Worm (Caenorhabditis elegans) whole organism, L3 larva: Measurements from ENCODE around the gene F26D2.13.

ENCODE experiments used
- ama-1 ChIP-seq: fragments of 150-350 bp; optimal IDR thresholded peaks from 2 replicates; lab custom pipeline; 2018
- egl-27 ChIP-seq: sonication (generic microtip); optimal IDR thresholded peaks from 4 replicates; lab custom pipeline; 2017; ENCODE audit warnings: missing biosample characterization, missing genetic modification reagents, missing genetic modification characterization
- elt-1 ChIP-seq: fragments of 150-350 bp; optimal IDR thresholded peaks from 2 replicates; lab custom pipeline; 2014; ENCODE audit warnings: missing biosample characterization, missing genetic modification characterization
- elt-3 ChIP-seq, 3 experiments: fragments of 150-350 bp in 1 of 3; sonication (generic microtip) in 2 of 3; optimal IDR thresholded peaks; 2 replicates in 2 of 3; 4 replicates in 1 of 3; lab custom pipeline; 2014 to 2017; ENCODE audit warnings: missing biosample characterization in 3 of 3, missing genetic modification characterization in 3 of 3
- lin-39 ChIP-seq: fragments of 150-350 bp; optimal IDR thresholded peaks from 2 replicates; lab custom pipeline; 2018; ENCODE audit warnings: missing biosample characterization, missing genetic modification reagents, missing genetic modification characterization
- nhr-28 ChIP-seq: fragments of 150-350 bp; optimal IDR thresholded peaks from 2 replicates; lab custom pipeline; 2014; ENCODE audit warnings: missing biosample characterization, missing genetic modification characterization
- pqm-1 ChIP-seq: fragments of 150-350 bp; optimal IDR thresholded peaks from 2 replicates; lab custom pipeline; 2017; ENCODE audit warnings: missing biosample characterization, missing genetic modification characterization, inconsistent platforms
- snpc-4 ChIP-seq: fragments of 150-350 bp; optimal IDR thresholded peaks from 2 replicates; lab custom pipeline; 2014; ENCODE audit warnings: missing biosample characterization, missing genetic modification characterization
- unc-39 ChIP-seq: sonication (generic microtip); optimal IDR thresholded peaks from 4 replicates; lab custom pipeline; 2017; ENCODE audit warnings: missing biosample characterization, missing genetic modification characterization
- ztf-4 ChIP-seq: fragments of 150-350 bp; optimal IDR thresholded peaks from 2 replicates; lab custom pipeline; 2014; ENCODE audit warnings: missing biosample characterization, missing genetic modification characterization

DNA sequence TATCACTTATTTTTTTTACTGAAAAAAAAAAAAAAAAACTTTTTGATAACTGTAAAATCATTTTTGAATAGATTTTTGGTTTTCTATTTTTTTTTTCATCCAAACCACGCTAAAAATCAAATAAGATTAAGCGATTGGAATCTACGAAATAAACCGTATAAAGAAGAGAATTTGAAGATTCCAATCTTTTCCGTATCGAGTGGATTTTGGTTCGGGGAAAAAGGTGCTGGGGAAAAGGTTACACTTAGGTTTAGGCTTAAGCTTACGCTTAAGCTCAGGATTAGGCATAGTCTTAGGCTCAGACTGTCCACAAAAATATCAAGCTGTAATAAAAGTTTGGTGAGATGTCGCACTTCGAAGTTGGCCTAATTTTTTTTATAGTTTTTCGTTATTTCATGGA lies 39.7 kb downstream of the F26D2.13 start, which contains the start of gene F13A7.12:
- TF ChIP-seq unc-39 (no peak), lin-39 (tag; lab: Kevin White, UChicago) (no peak), ama-1 (lab: Kevin White, UChicago) (no peak), elt-3 (tag; optimal IDR thresholded peaks at IDR 0.05; lab: Kevin White, UChicago) (no peak), ztf-4 (tag; lab: Kevin White, UChicago) (no peak), snpc-4 (tag; lab: Kevin White, UChicago) (no peak), pqm-1 (no peak), egl-27 (tag; lab: Kevin White, UChicago) (no peak), nhr-28 (no peak), elt-1 (tag; lab: Kevin White, UChicago) (no peak)
